Worm (Caenorhabditis elegans): ENCODE measurements around the gene aqp-4.

aqp-4 gene

DNA sequence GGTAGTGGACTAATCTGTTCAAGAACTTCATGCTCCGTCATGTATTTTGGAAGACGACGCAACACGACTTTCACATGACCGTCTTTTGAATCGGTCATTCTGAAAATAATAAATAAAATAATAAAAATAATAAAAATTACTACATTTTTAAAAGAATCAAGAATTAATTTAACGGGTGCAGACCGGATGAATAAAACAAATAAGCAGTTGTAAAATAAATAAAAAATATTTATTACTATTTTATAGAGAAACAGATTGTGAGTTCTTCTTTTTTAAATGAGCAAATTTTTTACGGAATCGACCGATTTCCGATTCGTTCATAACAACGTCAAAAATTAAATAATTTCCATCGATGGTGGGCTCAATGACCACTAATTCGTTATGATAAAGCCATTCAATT, 40.3 kb downstream of the aqp-4 start, which contains the start of gene smg-4:
Gene smg-4 (minus strand): TSS at position 101 of the 400 bp plus-strand sequence.
- TF ChIP-seq ham-2 (GFP tag; optimal IDR thresholded peaks at IDR 0.05): no peak

- TF ChIP-seq ces-1 (GFP tag; optimal IDR thresholded peaks at IDR 0.05) (no peak), ceh-83 (GFP tag; optimal IDR thresholded peaks at IDR 0.05) (no peak), nhr-237 (tag; optimal IDR thresholded peaks at IDR 0.05) (no peak), blmp-1 (tag; optimal IDR thresholded peaks at IDR 0.05) (no peak)
These were observed 42.1 kb downstream of the aqp-4 start, which contains the start of gene F46B6.4 for ce11 chrV:9779418-9779817. F46B6.4 (minus strand) TSS chrV:9779518.

ce11 chrV:9782045-9782444, 44.7 kb downstream of the aqp-4 start:
- no peak for TF ChIP-seq cnd-1 (tag; optimal IDR thresholded peaks at IDR 0.05)
- TF ChIP-seq unc-39 (tag; optimal IDR thresholded peaks at IDR 0.05): no peak
- no peak for TF ChIP-seq ham-2 (GFP tag; optimal IDR thresholded peaks at IDR 0.05)
- no peak for TF ChIP-seq nhr-237 (tag; optimal IDR thresholded peaks at IDR 0.05)

ce11 chrV:9782969-9783368, 45.6 kb downstream of the aqp-4 start, which contains the start of gene F46B6.5:
F46B6.5 (minus strand) TSS chrV:9783069.
- TF ChIP-seq zip-8 (tag; optimal IDR thresholded peaks at IDR 0.05) (no peak), ces-1 (GFP tag; optimal IDR thresholded peaks at IDR 0.05) (no peak), mls-2 (tag; optimal IDR thresholded peaks at IDR 0.05) (no peak), mab-5 (tag; optimal IDR thresholded peaks at IDR 0.05) (no peak), lsy-2 (tag; optimal IDR thresholded peaks at IDR 0.05) (no peak), ceh-43 (GFP tag; optimal IDR thresholded peaks at IDR 0.05) (no peak), drap-1 (GFP tag; optimal IDR thresholded peaks at IDR 0.05) (no peak), unc-120 (tag; optimal IDR thresholded peaks at IDR 0.05; ENCODE audit: poor library complexity, severe bottlenecking) (no peak), nhr-12 (tag; optimal IDR thresholded peaks at IDR 0.05) (no peak), M03D4.4 (tag; optimal IDR thresholded peaks at IDR 0.05) (no peak), elt-1 (tag; optimal IDR thresholded peaks at IDR 0.05; ENCODE audit: borderline replicate concordance, insufficient read depth) (no peak), ceh-83 (GFP tag; optimal IDR thresholded peaks at IDR 0.05) (no peak), unc-62 (GFP tag; optimal IDR thresholded peaks at IDR 0.05) (no peak), nhr-237 (tag; optimal IDR thresholded peaks at IDR 0.05) (no peak), ceh-39 (tag; optimal IDR thresholded peaks at IDR 0.05) (no peak), blmp-1 (tag; optimal IDR thresholded peaks at IDR 0.05) (no peak), flh-1 (GFP tag; optimal IDR thresholded peaks at IDR 0.05) (no peak), bed-3 (GFP tag; optimal IDR thresholded peaks at IDR 0.05) (no peak), unc-39 (tag; optimal IDR thresholded peaks at IDR 0.05) (no peak), ztf-11 (tag; optimal IDR thresholded peaks at IDR 0.05) (no peak)

DNA sequence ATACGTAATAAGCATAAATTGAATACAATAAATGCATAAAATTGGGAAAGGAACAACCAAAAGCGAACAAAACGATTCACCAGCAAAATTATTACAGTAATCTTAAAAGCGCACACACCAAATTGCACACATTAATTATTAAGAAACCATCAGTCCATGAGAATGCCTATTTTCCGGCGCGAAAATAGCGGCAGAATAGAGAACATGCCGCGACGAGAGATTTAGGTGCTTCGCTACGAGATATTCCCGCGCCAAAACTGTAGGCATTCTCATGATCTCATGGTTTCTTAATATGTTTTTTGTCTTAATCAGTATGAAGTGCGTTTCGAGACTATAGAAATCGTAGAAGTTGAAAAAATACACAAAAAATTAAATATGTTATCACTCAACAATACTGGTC, 46.9 kb downstream of the aqp-4 start:
- TF ChIP-seq cnd-1 (tag; optimal IDR thresholded peaks at IDR 0.05) (no peak), nhr-28 (tag; optimal IDR thresholded peaks at IDR 0.05) (no peak), lin-13 (tag; optimal IDR thresholded peaks at IDR 0.05) (no peak), lsy-2 (tag; optimal IDR thresholded peaks at IDR 0.05) (no peak), ham-2 (GFP tag; optimal IDR thresholded peaks at IDR 0.05) (no peak), sem-2 (GFP tag; optimal IDR thresholded peaks at IDR 0.05) (no peak), ceh-43 (GFP tag; optimal IDR thresholded peaks at IDR 0.05) (no peak), ceh-39 (tag; optimal IDR thresholded peaks at IDR 0.05) (no peak), mep-1 (tag; optimal IDR thresholded peaks at IDR 0.05) (no peak), ceh-83 (GFP tag; optimal IDR thresholded peaks at IDR 0.05) (no peak), ces-1 (GFP tag; optimal IDR thresholded peaks at IDR 0.05) (no peak), drap-1 (GFP tag; optimal IDR thresholded peaks at IDR 0.05) (no peak), nhr-2 (tag; optimal IDR thresholded peaks at IDR 0.05) (no peak), sptf-1 (tag; optimal IDR thresholded peaks at IDR 0.05) (no peak), ztf-11 (tag; optimal IDR thresholded peaks at IDR 0.05) (no peak), unc-39 (tag; optimal IDR thresholded peaks at IDR 0.05) (no peak), nhr-237 (tag; optimal IDR thresholded peaks at IDR 0.05) (no peak), mab-5 (tag; optimal IDR thresholded peaks at IDR 0.05) (no peak), unc-62 (GFP tag; optimal IDR thresholded peaks at IDR 0.05) (no peak), mls-2 (tag; optimal IDR thresholded peaks at IDR 0.05) (no peak)

ce11 chrV:9786721-9787131, 49.4 kb downstream of the aqp-4 start, which contains the start of gene F46B6.6:
F46B6.6 (minus strand) TSS chrV:9786868.
- TF ChIP-seq nhr-2 (tag; optimal IDR thresholded peaks at IDR 0.05) (no peak), unc-120 (tag; optimal IDR thresholded peaks at IDR 0.05; ENCODE audit: poor library complexity, severe bottlenecking) (no peak), mls-2 (tag; optimal IDR thresholded peaks at IDR 0.05) (no peak), ceh-83 (GFP tag; optimal IDR thresholded peaks at IDR 0.05) (no peak), ztf-11 (tag; optimal IDR thresholded peaks at IDR 0.05) (no peak), mep-1 (tag; optimal IDR thresholded peaks at IDR 0.05) (no peak), drap-1 (GFP tag; optimal IDR thresholded peaks at IDR 0.05) (no peak), lsy-2 (tag; optimal IDR thresholded peaks at IDR 0.05) (no peak), lin-13 (tag; optimal IDR thresholded peaks at IDR 0.05) (no peak), nhr-76 (tag; optimal IDR thresholded peaks at IDR 0.05) (no peak), zip-8 (tag; optimal IDR thresholded peaks at IDR 0.05) (no peak), flh-1 (GFP tag; optimal IDR thresholded peaks at IDR 0.05) (no peak), cnd-1 (tag; optimal IDR thresholded peaks at IDR 0.05) (no peak), nhr-28 (tag; optimal IDR thresholded peaks at IDR 0.05) (no peak), mab-5 (tag; optimal IDR thresholded peaks at IDR 0.05) (no peak), ham-2 (GFP tag; optimal IDR thresholded peaks at IDR 0.05) (no peak), sptf-1 (tag; optimal IDR thresholded peaks at IDR 0.05) (no peak)

Data from whole organism, mixed stage, embryonic.